Worm (Caenorhabditis elegans) whole organism, young adult: Measurements from ENCODE around the gene C34E7.3.

Experiments
- B0035.1 ChIP-seq: sonication (generic microtip); optimal IDR thresholded peaks from 2 replicates; lab custom pipeline; 2016; ENCODE audit warnings: missing genetic modification characterization, mild to moderate bottlenecking, missing compliant biosample characterization, missing genotype, missing genetic modification reagents
- B0261.1 ChIP-seq: sonication (generic microtip); optimal IDR thresholded peaks from 2 replicates; lab custom pipeline; 2016; ENCODE audit warnings: mild to moderate bottlenecking, missing genetic modification characterization, moderate library complexity, missing compliant biosample characterization
- B0336.3 ChIP-seq: fragments of 200-800 bp; sonication (Bioruptor generic); IDR thresholded peaks from 2 replicates; pipeline ENCODE4 v1.3.6; 2022; ENCODE audit warnings: missing genetic modification characterization, missing compliant biosample characterization
- C17E4.6 ChIP-seq: fragments of 200-800 bp; sonication (Bioruptor generic); IDR thresholded peaks from 2 replicates; pipeline ENCODE4 v1.3.6; 2022; ENCODE audit warnings: missing genetic modification reagents, missing genetic modification characterization, missing compliant biosample characterization
- F33H1.4 ChIP-seq: fragments of 200-800 bp; sonication (Bioruptor generic); IDR thresholded peaks from 2 replicates; pipeline ENCODE4 v1.3.6; 2022; ENCODE audit warnings: missing genetic modification reagents, missing genetic modification characterization, missing compliant biosample characterization
- F37B4.10 ChIP-seq: fragments of 200-800 bp; sonication (Bioruptor generic); IDR thresholded peaks from 2 replicates; pipeline ENCODE4 v1.3.6; 2022; ENCODE audit warnings: missing genetic modification characterization, missing compliant biosample characterization
- F39B2.1 ChIP-seq: fragments of 200-800 bp; sonication (Bioruptor generic); IDR thresholded peaks from 2 replicates; pipeline ENCODE4 v1.3.6; 2022; ENCODE audit warnings: missing genetic modification reagents, missing genetic modification characterization, missing compliant biosample characterization
- F55B11.4 ChIP-seq: sonication (generic microtip); optimal IDR thresholded peaks from 2 replicates; lab custom pipeline; 2016; ENCODE audit warnings: missing compliant biosample characterization, missing genetic modification characterization, borderline replicate concordance; ENCODE audit not compliant: insufficient read depth
- F57A8.1 ChIP-seq: fragments of 200-800 bp; sonication (Bioruptor generic); optimal IDR thresholded peaks from 2 replicates; lab custom pipeline; 2018; ENCODE audit warnings: mild to moderate bottlenecking, missing genetic modification characterization, moderate library complexity, missing compliant biosample characterization
- F57C9.4 ChIP-seq: sonication (generic microtip); optimal IDR thresholded peaks from 2 replicates; lab custom pipeline; 2017; ENCODE audit warnings: mild to moderate bottlenecking, missing genetic modification characterization, missing compliant biosample characterization
- K11D2.4 ChIP-seq: fragments of 200-800 bp; sonication (Bioruptor generic); IDR thresholded peaks from 2 replicates; pipeline ENCODE4 v1.3.6; 2022; ENCODE audit warnings: missing genetic modification reagents, missing genetic modification characterization, missing compliant biosample characterization
- T26A5.8 ChIP-seq: sonication (generic microtip); optimal IDR thresholded peaks from 2 replicates; lab custom pipeline; 2016; ENCODE audit warnings: missing genetic modification characterization, missing compliant biosample characterization
- Y79H2A.3 ChIP-seq: fragments of 200-800 bp; sonication (Bioruptor generic); conservative IDR thresholded peaks from 2 replicates; pipeline ENCODE4 v1.3.6; 2022; ENCODE audit warnings: missing genetic modification reagents, missing genetic modification characterization, missing compliant biosample characterization
- ZK185.1 ChIP-seq: sonication (generic microtip); optimal IDR thresholded peaks from 2 replicates; lab custom pipeline; 2016; ENCODE audit warnings: mild to moderate bottlenecking, missing genetic modification characterization, missing compliant biosample characterization; ENCODE audit not compliant: poor library complexity, severe bottlenecking
- aptf-3 ChIP-seq: fragments of 200-800 bp; sonication (Bioruptor generic); IDR thresholded peaks from 2 replicates; pipeline ENCODE4 v1.3.6; 2022; ENCODE audit warnings: missing genetic modification characterization, missing compliant biosample characterization
- attf-6 ChIP-seq: fragments of 200-800 bp; sonication (Bioruptor generic); IDR thresholded peaks from 2 replicates; pipeline ENCODE4 v1.3.6; 2022; ENCODE audit warnings: missing genetic modification reagents, missing genetic modification characterization, missing compliant biosample characterization
- cebp-1 ChIP-seq, 2 experiments: fragments of 200-800 bp in 1 of 2; sonication (Bioruptor generic) in 1 of 2; sonication (generic microtip) in 1 of 2; IDR thresholded peaks in 1 of 2; optimal IDR thresholded peaks in 1 of 2; 2 replicates each; pipeline versions ENCODE4 v1.3.6 to Lab custom; 2017 to 2022; ENCODE audit warnings: missing compliant biosample characterization in 2 of 2, missing genetic modification characterization in 2 of 2, mild to moderate bottlenecking in 1 of 2, missing genetic modification reagents in 1 of 2, moderate library complexity in 1 of 2
- ceh-58 ChIP-seq: fragments of 200-800 bp; sonication (Bioruptor generic); IDR thresholded peaks from 2 replicates; pipeline ENCODE4 v1.3.6; 2022; ENCODE audit warnings: missing genetic modification characterization, missing compliant biosample characterization
- egl-18 ChIP-seq: fragments of 200-800 bp; sonication (Bioruptor generic); IDR thresholded peaks from 2 replicates; pipeline ENCODE4 v1.3.6; 2022; ENCODE audit warnings: missing genetic modification reagents, missing genetic modification characterization, missing compliant biosample characterization
- egl-44 ChIP-seq: fragments of 200-800 bp; sonication (Bioruptor generic); IDR thresholded peaks from 2 replicates; pipeline ENCODE4 v1.3.6; 2022; ENCODE audit warnings: missing genetic modification reagents, missing genetic modification characterization, missing compliant biosample characterization
- lag-1 ChIP-seq: fragments of 200-800 bp; sonication (Bioruptor generic); IDR thresholded peaks from 2 replicates; pipeline ENCODE4 v1.3.6; 2022; ENCODE audit warnings: missing genetic modification reagents, missing genetic modification characterization, missing compliant biosample characterization
- let-607 ChIP-seq, 2 experiments: fragments of 200-800 bp in 1 of 2; sonication (Bioruptor generic) in 1 of 2; sonication (generic microtip) in 1 of 2; optimal IDR thresholded peaks; 2 replicates each; lab custom pipeline; 2016 to 2018; ENCODE audit warnings: mild to moderate bottlenecking in 2 of 2, missing compliant biosample characterization in 2 of 2, missing genetic modification characterization in 2 of 2, moderate library complexity in 2 of 2, missing genotype in 1 of 2
- lin-26 ChIP-seq: fragments of 200-800 bp; sonication (Bioruptor generic); IDR thresholded peaks from 2 replicates; pipeline ENCODE4 v1.3.6; 2022; ENCODE audit warnings: missing genetic modification reagents, missing genetic modification characterization, missing compliant biosample characterization
- lin-54 ChIP-seq: fragments of 200-800 bp; sonication (Bioruptor generic); optimal IDR thresholded peaks from 2 replicates; lab custom pipeline; 2018; ENCODE audit warnings: mild to moderate bottlenecking, missing genetic modification characterization, missing compliant biosample characterization
- lir-1 ChIP-seq: fragments of 200-800 bp; sonication (Bioruptor generic); conservative IDR thresholded peaks from 2 replicates; pipeline ENCODE4 v1.3.6; 2022; ENCODE audit warnings: missing genetic modification reagents, missing genetic modification characterization, missing compliant biosample characterization
- madf-8 ChIP-seq: fragments of 200-800 bp; sonication (Bioruptor generic); conservative IDR thresholded peaks from 2 replicates; pipeline ENCODE4 v1.3.6; 2022; ENCODE audit warnings: missing genetic modification reagents, missing genetic modification characterization, missing compliant biosample characterization
- mes-4 ChIP-seq: sonication (generic microtip); optimal IDR thresholded peaks from 2 replicates; lab custom pipeline; 2016; ENCODE audit warnings: missing genotype, missing genetic modification characterization, missing compliant biosample characterization
- nhr-80 ChIP-seq: sonication (generic microtip); optimal IDR thresholded peaks from 2 replicates; lab custom pipeline; 2016; ENCODE audit warnings: missing genetic modification characterization, missing compliant biosample characterization
- repo-1 ChIP-seq: sonication (generic microtip); optimal IDR thresholded peaks from 2 replicates; lab custom pipeline; 2017; ENCODE audit warnings: mild to moderate bottlenecking, missing genetic modification characterization, missing compliant biosample characterization
- sea-2 ChIP-seq: fragments of 200-800 bp; sonication (Bioruptor generic); IDR thresholded peaks from 2 replicates; pipeline ENCODE4 v1.3.6; 2022; ENCODE audit warnings: missing genetic modification characterization, missing compliant biosample characterization
- snpc-3.4 ChIP-seq: sonication (generic microtip); optimal IDR thresholded peaks from 2 replicates; lab custom pipeline; 2017; ENCODE audit warnings: missing genetic modification characterization, mild to moderate bottlenecking, missing compliant biosample characterization, antibody characterized with exemption, moderate library complexity, missing genotype, missing genetic modification reagents
- snpc-4 ChIP-seq, 5 experiments: fragments of 150-350 bp in 1 of 5; sonication (generic microtip) in 4 of 5; optimal IDR thresholded peaks; 2 replicates each; lab custom pipeline; 2014 to 2018; ENCODE audit warnings: missing genetic modification characterization in 5 of 5, missing biosample characterization in 3 of 5, antibody characterized with exemption in 2 of 5, mild to moderate bottlenecking in 2 of 5, missing compliant biosample characterization in 2 of 5, missing genotype in 2 of 5, moderate library complexity in 2 of 5, missing genetic modification reagents in 1 of 5
- somi-1 ChIP-seq: fragments of 200-800 bp; sonication (Bioruptor generic); optimal IDR thresholded peaks from 2 replicates; lab custom pipeline; 2018; ENCODE audit warnings: mild to moderate bottlenecking, missing genetic modification characterization, missing compliant biosample characterization
- sptf-2 ChIP-seq: fragments of 200-800 bp; sonication (Bioruptor generic); optimal IDR thresholded peaks from 2 replicates; lab custom pipeline; 2018; ENCODE audit warnings: mild to moderate bottlenecking, missing genetic modification characterization, missing compliant biosample characterization
- unc-62 ChIP-seq: fragments of 150-350 bp; optimal IDR thresholded peaks from 2 replicates; lab custom pipeline; 2014; ENCODE audit warnings: missing biosample characterization, missing genetic modification reagents, missing genetic modification characterization
- xnd-1 ChIP-seq: sonication (generic microtip); optimal IDR thresholded peaks from 2 replicates; lab custom pipeline; 2016; ENCODE audit warnings: missing genotype, missing genetic modification reagents, missing genetic modification characterization, missing compliant biosample characterization
- zfh-2 ChIP-seq: fragments of 200-800 bp; sonication (Bioruptor generic); conservative IDR thresholded peaks from 2 replicates; pipeline ENCODE4 v1.3.6; 2022; ENCODE audit warnings: missing genetic modification reagents, missing genetic modification characterization, missing compliant biosample characterization
- ztf-22 ChIP-seq: fragments of 200-800 bp; sonication (Bioruptor generic); optimal IDR thresholded peaks from 2 replicates; lab custom pipeline; 2018; ENCODE audit warnings: mild to moderate bottlenecking, missing genetic modification characterization, moderate library complexity, missing compliant biosample characterization
- ztf-25 ChIP-seq: fragments of 200-800 bp; sonication (Bioruptor generic); IDR thresholded peaks from 2 replicates; pipeline ENCODE4 v1.3.6; 2022; ENCODE audit warnings: missing genetic modification reagents, missing genetic modification characterization, missing compliant biosample characterization
- ztf-26 ChIP-seq: sonication (generic microtip); optimal IDR thresholded peaks from 2 replicates; lab custom pipeline; 2017; ENCODE audit warnings: missing genetic modification characterization, missing compliant biosample characterization

Gene C34E7.3

DNA sequence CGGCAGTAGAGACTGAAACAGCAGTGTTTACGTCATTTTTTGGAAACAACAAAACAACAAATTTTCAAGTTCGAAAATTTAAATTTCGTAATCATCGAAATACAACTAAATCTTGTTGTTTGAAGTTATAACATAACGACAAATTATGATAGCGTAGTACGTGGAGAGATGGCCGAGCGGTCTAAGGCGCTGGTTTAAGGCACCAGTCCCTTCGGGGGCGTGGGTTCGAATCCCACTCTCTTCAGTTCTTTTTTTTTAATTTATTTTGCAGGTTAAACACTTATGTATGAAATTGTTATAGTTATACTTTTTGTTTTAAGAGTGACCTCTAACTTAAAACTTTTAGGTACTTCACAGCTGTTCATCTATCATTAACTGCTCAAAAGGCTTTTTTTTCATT is 12.2 kb downstream of the C34E7.3 start (continued):
- TF ChIP-seq snpc-3.4 (tag; lab: Kevin White, UChicago) (peak; percentile 64), mes-4 (tag; lab: Kevin White, UChicago) (peak; percentile 16), F37B4.10 (GFP tag; lab: Robert Waterston, UW) (no peak), egl-18 (GFP tag; lab: Robert Waterston, UW) (no peak), ztf-25 (GFP tag; lab: Robert Waterston, UW) (peak; percentile 73; the same call in 1 of the 2 replicates), ztf-22 (no peak), snpc-4 (GFP tag; optimal IDR thresholded peaks at IDR 0.05; lab: Kevin White, UChicago) (peak; percentile 43), snpc-4 (tag; optimal IDR thresholded peaks at IDR 0.05; lab: Kevin White, UChicago) (no peak), K11D2.4 (GFP tag; lab: Robert Waterston, UW) (no peak), lin-26 (GFP tag; lab: Robert Waterston, UW) (peak; percentile 70), lag-1 (no peak), F57C9.4 (tag; lab: Kevin White, UChicago) (no peak), Y79H2A.3 (GFP tag; lab: Robert Waterston, UW) (no peak), sptf-2 (GFP tag; lab: Kevin White, UChicago) (no peak), B0035.1 (tag; lab: Kevin White, UChicago) (no peak), F33H1.4 (GFP tag; lab: Robert Waterston, UW) (no peak), egl-44 (GFP tag; lab: Robert Waterston, UW) (no peak; the same call in 1 of the 2 replicates), lin-54 (GFP tag; lab: Kevin White, UChicago) (no peak), B0336.3 (no peak), unc-62 (GFP tag; lab: Kevin White, UChicago) (no peak), repo-1 (tag; lab: Kevin White, UChicago) (no peak), ZK185.1 (tag; lab: Kevin White, UChicago) (peak; percentile 74), F55B11.4 (tag; lab: Kevin White, UChicago) (no peak), madf-8 (no peak), zfh-2 (GFP tag; lab: Robert Waterston, UW) (no peak), nhr-80 (tag; lab: Kevin White, UChicago) (no peak), C17E4.6 (no peak), xnd-1 (no peak), somi-1 (GFP tag; lab: Kevin White, UChicago) (no peak), aptf-3 (GFP tag; lab: Robert Waterston, UW) (no peak), let-607 (tag; optimal IDR thresholded peaks at IDR 0.05; lab: Kevin White, UChicago) (no peak), B0261.1 (tag; lab: Kevin White, UChicago) (peak; percentile 70), sea-2 (GFP tag; lab: Robert Waterston, UW) (no peak), lir-1 (no peak), F39B2.1 (GFP tag; lab: Robert Waterston, UW) (no peak), ztf-26 (tag; lab: Kevin White, UChicago) (no peak), T26A5.8 (tag; lab: Kevin White, UChicago) (no peak), F57A8.1 (GFP tag; lab: Kevin White, UChicago) (no peak), cebp-1 (GFP tag; IDR thresholded peaks at IDR 0.05; lab: Robert Waterston, UW) (peak; percentile 37; the same call in 1 of the 2 replicates), cebp-1 (tag; optimal IDR thresholded peaks at IDR 0.05; lab: Kevin White, UChicago) (no peak), ceh-58 (no peak), attf-6 (GFP tag; lab: Robert Waterston, UW) (no peak)
- TF ChIP-seq, all 124 proteins: peak for 18
